Worm (Caenorhabditis elegans): ENCODE results near the gene E02C12.12.

Gene E02C12.12

ce11 chrV:9391959-9392358 is 9.8 kb upstream of the E02C12.12 start:
- no peak for TF ChIP-seq tlp-1 (tag; optimal IDR thresholded peaks at IDR 0.05)
- peak; percentile 22 for TF ChIP-seq snu-23 (GFP tag; optimal IDR thresholded peaks at IDR 0.05)
- TF ChIP-seq ets-5 (GFP tag; IDR thresholded peaks at IDR 0.05), result no peak
- TF ChIP-seq alr-1 (tag; optimal IDR thresholded peaks at IDR 0.05; ENCODE audit: borderline replicate concordance), result no peak
- TF ChIP-seq fkh-10 (GFP tag; optimal IDR thresholded peaks at IDR 0.05), result no peak
- TF ChIP-seq lin-35 (GFP tag; optimal IDR thresholded peaks at IDR 0.05), result no peak
- TF ChIP-seq snpc-4 (tag; optimal IDR thresholded peaks at IDR 0.05), result peak; percentile 97
- TF ChIP-seq ceh-63 (GFP tag; optimal IDR thresholded peaks at IDR 0.05), result no peak
- TF ChIP-seq egl-13 (tag; optimal IDR thresholded peaks at IDR 0.05), result no peak
- no peak for TF ChIP-seq mef-2 (tag; optimal IDR thresholded peaks at IDR 0.05)
- TF ChIP-seq nhr-19 (GFP tag; conservative IDR thresholded peaks at IDR 0.05), result peak; percentile 36; the same call in 1 of the 2 replicates
- TF ChIP-seq swsn-7 (tag; optimal IDR thresholded peaks at IDR 0.05), result no peak
- peak; percentile 32 for TF ChIP-seq nhr-47 (tag; optimal IDR thresholded peaks at IDR 0.05)
- no peak for TF ChIP-seq dsc-1 (tag; optimal IDR thresholded peaks at IDR 0.05)
- peak; percentile 9 for TF ChIP-seq nhr-85 (tag)
- TF ChIP-seq lin-14 (GFP tag; optimal IDR thresholded peaks at IDR 0.05), result peak; percentile 20
- no peak for TF ChIP-seq hlh-17 (GFP tag; optimal IDR thresholded peaks at IDR 0.05; ENCODE audit: borderline replicate concordance)
- 0 out of 2 replicates have a peak, but pooled peaks have one; percentile 15 for TF ChIP-seq grh-1 (GFP tag; IDR thresholded peaks at IDR 0.05)
- no peak for TF ChIP-seq ztf-4 (tag; optimal IDR thresholded peaks at IDR 0.05)
- no peak for TF ChIP-seq skn-1 (tag; optimal IDR thresholded peaks at IDR 0.05)
- TF ChIP-seq F16B12.6 (tag; optimal IDR thresholded peaks at IDR 0.05), result no peak
- TF ChIP-seq rnt-1 (tag; optimal IDR thresholded peaks at IDR 0.05), result peak; percentile 47
- no peak for TF ChIP-seq hpl-2 (GFP tag; optimal IDR thresholded peaks at IDR 0.05)
- TF ChIP-seq efl-1 (optimal IDR thresholded peaks at IDR 0.05), result peak in 1 of 2 experiments; percentile 25
- TF ChIP-seq efl-1 (GFP tag; optimal IDR thresholded peaks at IDR 0.05 in 1 of 2), result no peak

ce11 chrV:9386143-9386542 is 4.0 kb upstream of the E02C12.12 start, which contains the start of gene hum-2:
TSS of gene hum-2 (plus strand) at chrV:9386175.
- no peak for TF ChIP-seq C16A3.4 (tag; optimal IDR thresholded peaks at IDR 0.05)
- no peak for TF ChIP-seq efl-1 (optimal IDR thresholded peaks at IDR 0.05)
- TF ChIP-seq efl-1 (GFP tag; optimal IDR thresholded peaks at IDR 0.05 in 1 of 2), result peak in 1 of 2 experiments; percentile 45

- TF ChIP-seq ets-5 (GFP tag; IDR thresholded peaks at IDR 0.05), result no peak
- no peak for TF ChIP-seq dsc-1 (tag; optimal IDR thresholded peaks at IDR 0.05)
- no peak for TF ChIP-seq pqm-1 (tag; optimal IDR thresholded peaks at IDR 0.05)
- peak; percentile 25 for TF ChIP-seq blmp-1 (tag; optimal IDR thresholded peaks at IDR 0.05)
- TF ChIP-seq hpl-2 (GFP tag; optimal IDR thresholded peaks at IDR 0.05), result no peak
- TF ChIP-seq pag-3 (tag; optimal IDR thresholded peaks at IDR 0.05; ENCODE audit: borderline replicate concordance, insufficient read depth), result no peak
- TF ChIP-seq mep-1 (tag; optimal IDR thresholded peaks at IDR 0.05), result no peak
- no peak for TF ChIP-seq ceh-82 (tag; optimal IDR thresholded peaks at IDR 0.05)
- no peak for TF ChIP-seq ceh-8 (GFP tag; optimal IDR thresholded peaks at IDR 0.05)
- no peak for TF ChIP-seq efl-1 (optimal IDR thresholded peaks at IDR 0.05)
- peak in 1 of 2 experiments; percentile 62 for TF ChIP-seq efl-1 (GFP tag; optimal IDR thresholded peaks at IDR 0.05 in 1 of 2)
- TF ChIP-seq tlp-1 (tag; optimal IDR thresholded peaks at IDR 0.05), result no peak
Measured at ce11 chrV:9384949-9385348, 2.8 kb upstream of the E02C12.12 start.

- TF ChIP-seq elt-2 (tag; optimal IDR thresholded peaks at IDR 0.05) (no peak), nhr-84 (tag; optimal IDR thresholded peaks at IDR 0.05) (no peak), nhr-76 (tag; optimal IDR thresholded peaks at IDR 0.05) (no peak)
Measured at ce11 chrV:9384359-9384758, 2.2 kb upstream of the E02C12.12 start.

Measured in whole organism, L1 larva.